Worm (Caenorhabditis elegans) whole organism, L1 larva: ENCODE data around the gene Y37D8A.29.

Source experiments
- C04F5.9 ChIP-seq: sonication (generic microtip); optimal IDR thresholded peaks from 2 replicates; lab custom pipeline; 2016; ENCODE audit warnings: missing genetic modification characterization, missing compliant biosample characterization
- C16A3.4 ChIP-seq: fragments of 150-350 bp; optimal IDR thresholded peaks from 2 replicates; lab custom pipeline; 2014; ENCODE audit warnings: missing biosample characterization, missing genetic modification characterization
- Y116A8C.19 ChIP-seq: sonication (generic microtip); optimal IDR thresholded peaks from 2 replicates; lab custom pipeline; 2016; ENCODE audit warnings: missing compliant biosample characterization, missing genetic modification characterization, borderline replicate concordance
- aha-1 ChIP-seq: fragments of 150-350 bp; optimal IDR thresholded peaks from 2 replicates; lab custom pipeline; 2014; ENCODE audit warnings: missing biosample characterization, missing genetic modification characterization
- alr-1 ChIP-seq: fragments of 200-800 bp; sonication (Bioruptor generic); optimal IDR thresholded peaks from 2 replicates; lab custom pipeline; 2018; ENCODE audit warnings: borderline replicate concordance, mild to moderate bottlenecking, missing genetic modification characterization, missing compliant biosample characterization
- blmp-1 ChIP-seq: fragments of 150-350 bp; optimal IDR thresholded peaks from 2 replicates; lab custom pipeline; 2014; ENCODE audit warnings: missing biosample characterization, missing genetic modification characterization
- ceh-63 ChIP-seq: fragments of 200-800 bp; sonication (Bioruptor generic); optimal IDR thresholded peaks from 2 replicates; lab custom pipeline; 2018; ENCODE audit warnings: mild to moderate bottlenecking, missing genetic modification characterization, missing compliant biosample characterization
- ces-1 ChIP-seq: fragments of 150-350 bp; optimal IDR thresholded peaks from 2 replicates; lab custom pipeline; 2014; ENCODE audit warnings: missing biosample characterization, missing genetic modification reagents, missing genetic modification characterization
- dpl-1 ChIP-seq, 3 experiments: fragments of 150-350 bp in 2 of 3; sonication (generic microtip) in 1 of 3; optimal IDR thresholded peaks; 2 replicates each; lab custom pipeline; 2014 to 2017; ENCODE audit warnings: missing biosample characterization in 3 of 3, missing genetic modification characterization in 3 of 3, missing genetic modification reagents in 3 of 3
- efl-3 ChIP-seq: fragments of 200-800 bp; sonication (Bioruptor generic); optimal IDR thresholded peaks from 2 replicates; lab custom pipeline; 2018; ENCODE audit warnings: mild to moderate bottlenecking, missing genetic modification characterization, missing compliant biosample characterization
- egl-27 ChIP-seq, 2 experiments: fragments of 150-350 bp in 1 of 2; sonication (generic microtip); optimal IDR thresholded peaks; 3 replicates each; lab custom pipeline; 2017 to 2018; ENCODE audit warnings: missing biosample characterization in 2 of 2, missing genetic modification characterization in 2 of 2, missing genetic modification reagents in 2 of 2
- elt-2 ChIP-seq: sonication (generic microtip); optimal IDR thresholded peaks from 2 replicates; lab custom pipeline; 2016; ENCODE audit warnings: missing genetic modification characterization, mild to moderate bottlenecking, inconsistent platforms, missing compliant biosample characterization, missing genetic modification reagents
- elt-3 ChIP-seq, 6 experiments: fragments of 150-350 bp in 1 of 6; sonication (generic microtip); optimal IDR thresholded peaks; 2 replicates each; lab custom pipeline; 2017 to 2018; ENCODE audit warnings: missing biosample characterization in 6 of 6, missing genetic modification characterization in 6 of 6, inconsistent platforms in 1 of 6
- ets-5 ChIP-seq: fragments of 200-800 bp; sonication (Bioruptor generic); IDR thresholded peaks from 2 replicates; pipeline ENCODE4 v1.3.6; 2022; ENCODE audit warnings: missing genetic modification characterization, missing compliant biosample characterization
- fkh-8 ChIP-seq: sonication (generic microtip); optimal IDR thresholded peaks from 2 replicates; lab custom pipeline; 2016; ENCODE audit warnings: mild to moderate bottlenecking, missing genetic modification characterization, missing compliant biosample characterization
- fos-1 ChIP-seq: fragments of 150-350 bp; optimal IDR thresholded peaks from 2 replicates; lab custom pipeline; 2014; ENCODE audit warnings: missing biosample characterization, missing genetic modification characterization
- hlh-17 ChIP-seq: fragments of 200-800 bp; sonication (Bioruptor generic); optimal IDR thresholded peaks from 2 replicates; lab custom pipeline; 2018; ENCODE audit warnings: missing genetic modification characterization, mild to moderate bottlenecking, missing compliant biosample characterization, moderate library complexity, borderline replicate concordance
- hlh-4 ChIP-seq: sonication (generic microtip); optimal IDR thresholded peaks from 2 replicates; lab custom pipeline; 2016; ENCODE audit warnings: mild to moderate bottlenecking, missing genetic modification characterization, missing compliant biosample characterization
- lin-14 ChIP-seq: fragments of 200-800 bp; sonication (Bioruptor generic); optimal IDR thresholded peaks from 2 replicates; lab custom pipeline; 2018; ENCODE audit warnings: mild to moderate bottlenecking, missing genetic modification characterization, moderate library complexity, missing compliant biosample characterization
- lin-15B ChIP-seq: fragments of 150-350 bp; sonication (generic microtip); optimal IDR thresholded peaks from 3 replicates; lab custom pipeline; 2014; ENCODE audit warnings: missing biosample characterization, missing genetic modification characterization
- lin-39 ChIP-seq: fragments of 150-350 bp; optimal IDR thresholded peaks from 2 replicates; lab custom pipeline; 2014; ENCODE audit warnings: missing biosample characterization, missing genetic modification reagents, missing genetic modification characterization
- lir-3 ChIP-seq: sonication (generic microtip); optimal IDR thresholded peaks from 2 replicates; lab custom pipeline; 2016; ENCODE audit warnings: mild to moderate bottlenecking, missing genetic modification characterization, moderate library complexity, missing compliant biosample characterization; ENCODE audit not compliant: poor library complexity
- lsy-2 ChIP-seq, 2 experiments: fragments of 150-350 bp; optimal IDR thresholded peaks; 2 replicates each; lab custom pipeline; 2014; ENCODE audit warnings: missing biosample characterization in 2 of 2, missing genetic modification characterization in 2 of 2
- mdl-1 ChIP-seq, 2 experiments: fragments of 150-350 bp; optimal IDR thresholded peaks; 2 replicates each; lab custom pipeline; 2014 to 2017; ENCODE audit warnings: missing biosample characterization in 2 of 2, missing genetic modification characterization in 2 of 2, inconsistent platforms in 1 of 2
- mep-1 ChIP-seq: fragments of 150-350 bp; optimal IDR thresholded peaks from 2 replicates; lab custom pipeline; 2014; ENCODE audit warnings: missing biosample characterization, missing genetic modification characterization
- nhr-237 ChIP-seq: fragments of 150-350 bp; optimal IDR thresholded peaks from 2 replicates; lab custom pipeline; 2014; ENCODE audit warnings: missing biosample characterization, missing genetic modification characterization
- nhr-28 ChIP-seq: fragments of 150-350 bp; optimal IDR thresholded peaks from 2 replicates; lab custom pipeline; 2014; ENCODE audit warnings: missing biosample characterization, missing genetic modification characterization
- nhr-47 ChIP-seq: sonication (generic microtip); optimal IDR thresholded peaks from 2 replicates; lab custom pipeline; 2016; ENCODE audit warnings: mild to moderate bottlenecking, missing genetic modification characterization, moderate library complexity, missing compliant biosample characterization
- nhr-71 ChIP-seq: sonication (generic microtip); optimal IDR thresholded peaks from 2 replicates; lab custom pipeline; 2016; ENCODE audit warnings: mild to moderate bottlenecking, missing genetic modification characterization, moderate library complexity, missing compliant biosample characterization
- nhr-84 ChIP-seq: sonication (generic microtip); optimal IDR thresholded peaks from 2 replicates; lab custom pipeline; 2017; ENCODE audit warnings: missing biosample characterization, missing genetic modification characterization
- nhr-85 ChIP-seq: sonication (generic microtip); peaks from one replicate; lab custom pipeline; 2016; ENCODE audit warnings: missing genetic modification characterization, inconsistent platforms, missing compliant biosample characterization
- nhr-90 ChIP-seq: sonication (generic microtip); optimal IDR thresholded peaks from 2 replicates; lab custom pipeline; 2016; ENCODE audit warnings: mild to moderate bottlenecking, missing genetic modification characterization, missing compliant biosample characterization; ENCODE audit not compliant: poor library complexity
- pqm-1 ChIP-seq: sonication (generic microtip); optimal IDR thresholded peaks from 3 replicates; lab custom pipeline; 2017; ENCODE audit warnings: missing biosample characterization, missing genetic modification characterization
- snu-23 ChIP-seq: sonication (generic microtip); optimal IDR thresholded peaks from 2 replicates; lab custom pipeline; 2016; ENCODE audit warnings: missing genetic modification characterization, missing compliant biosample characterization
- sptf-1 ChIP-seq: fragments of 150-350 bp; optimal IDR thresholded peaks from 2 replicates; lab custom pipeline; 2014; ENCODE audit warnings: missing biosample characterization, missing genetic modification characterization
- tlp-1 ChIP-seq: fragments of 150-350 bp; optimal IDR thresholded peaks from 2 replicates; lab custom pipeline; 2014; ENCODE audit warnings: missing biosample characterization, missing genetic modification characterization
- unc-30 ChIP-seq: sonication (generic microtip); optimal IDR thresholded peaks from 2 replicates; lab custom pipeline; 2017; ENCODE audit warnings: missing biosample characterization, missing genetic modification characterization
- xbp-1 ChIP-seq: sonication (generic microtip); optimal IDR thresholded peaks from 2 replicates; lab custom pipeline; 2016; ENCODE audit warnings: missing genetic modification characterization, missing compliant biosample characterization
- zag-1 ChIP-seq: fragments of 150-350 bp; optimal IDR thresholded peaks from 2 replicates; lab custom pipeline; 2014; ENCODE audit warnings: missing biosample characterization, missing genetic modification characterization
- zip-4 ChIP-seq: fragments of 200-800 bp; sonication (Bioruptor generic); optimal IDR thresholded peaks from 2 replicates; lab custom pipeline; 2018; ENCODE audit warnings: mild to moderate bottlenecking, missing genetic modification characterization, moderate library complexity, missing compliant biosample characterization
- ztf-11 ChIP-seq, 2 experiments: sonication (generic microtip); optimal IDR thresholded peaks; 2 replicates each; lab custom pipeline; 2016 to 2017; ENCODE audit warnings: missing genetic modification characterization in 2 of 2, missing biosample characterization in 1 of 2, missing compliant biosample characterization in 1 of 2

Gene Y37D8A.29

ce11 chrIII:12864648-12865047 is 26.8 kb downstream of the Y37D8A.29 start, which contains the start of gene Y37D8A.8:
Y37D8A.8 (plus strand) TSS chrIII:12864948.
- TF ChIP-seq zag-1 (tag; lab: Kevin White, UChicago), result no peak
- no peak for TF ChIP-seq C04F5.9 (tag; lab: Kevin White, UChicago)

- TF ChIP-seq nhr-71 (tag; lab: Kevin White, UChicago) (no peak), lir-3 (no peak), blmp-1 (tag; lab: Kevin White, UChicago) (peak; percentile 97), lsy-2 (tag; optimal IDR thresholded peaks at IDR 0.05; lab: Kevin White, UChicago) (peak in 1 of 2 experiments; percentile 14), nhr-84 (tag; lab: Kevin White, UChicago) (no peak), nhr-90 (tag; lab: Kevin White, UChicago) (no peak), dpl-1 (GFP tag; optimal IDR thresholded peaks at IDR 0.05; lab: Kevin White, UChicago) (peak in 1 of 3 experiments; percentile 7), unc-30 (tag; lab: Kevin White, UChicago) (no peak), elt-2 (no peak), nhr-85 (tag; lab: Kevin White, UChicago) (peak; percentile 80), ztf-11 (tag; optimal IDR thresholded peaks at IDR 0.05; lab: Kevin White, UChicago) (no peak), C16A3.4 (tag; lab: Kevin White, UChicago) (no peak), elt-3 (tag; optimal IDR thresholded peaks at IDR 0.05; lab: Kevin White, UChicago) (peak in 1 of 6 experiments; percentile 16), lin-14 (GFP tag; lab: Kevin White, UChicago) (peak; percentile 54), fkh-8 (tag; lab: Kevin White, UChicago) (no peak), lin-39 (tag; lab: Kevin White, UChicago) (no peak), xbp-1 (tag; lab: Kevin White, UChicago) (no peak), ceh-63 (GFP tag; lab: Kevin White, UChicago) (no peak), zip-4 (GFP tag; lab: Kevin White, UChicago) (no peak), egl-27 (tag; optimal IDR thresholded peaks at IDR 0.05; lab: Kevin White, UChicago) (no peak), aha-1 (tag; lab: Kevin White, UChicago) (no peak), fos-1 (tag; lab: Kevin White, UChicago) (no peak), hlh-4 (tag; lab: Kevin White, UChicago) (no peak), nhr-47 (tag; lab: Kevin White, UChicago) (peak; percentile 5), nhr-28 (no peak), efl-3 (GFP tag; lab: Kevin White, UChicago) (no peak), Y116A8C.19 (tag; lab: Kevin White, UChicago) (no peak), pqm-1 (tag; lab: Kevin White, UChicago) (no peak), snu-23 (peak; percentile 28), tlp-1 (tag; lab: Kevin White, UChicago) (no peak), C04F5.9 (tag; lab: Kevin White, UChicago) (no peak), nhr-237 (tag; lab: Kevin White, UChicago) (no peak), mep-1 (tag; lab: Kevin White, UChicago) (no peak), hlh-17 (GFP tag; lab: Kevin White, UChicago) (no peak), ces-1 (no peak), mdl-1 (tag; optimal IDR thresholded peaks at IDR 0.05; lab: Kevin White, UChicago) (no peak), sptf-1 (tag; lab: Kevin White, UChicago) (no peak), ets-5 (GFP tag; lab: Robert Waterston, UW) (no peak)
- TF ChIP-seq, all 84 proteins: peak for 8
These were observed 31.4 kb downstream of the Y37D8A.29 start for ce11 chrIII:12860119-12860518.

ce11 chrIII:12856628-12857027 is 34.9 kb downstream of the Y37D8A.29 start, which contains the start of gene Y37D8A.26:
Y37D8A.26 (minus strand) TSS chrIII:12856728.
- TF ChIP-seq lsy-2 (tag; optimal IDR thresholded peaks at IDR 0.05; lab: Kevin White, UChicago) (no peak), lin-15B (tag; lab: Kevin White, UChicago) (no peak), alr-1 (tag; lab: Kevin White, UChicago) (no peak), C16A3.4 (tag; lab: Kevin White, UChicago) (no peak), nhr-237 (tag; lab: Kevin White, UChicago) (no peak)
